Fruit fly (Drosophila melanogaster): ENCODE data around the gene CG13063.

The CG13063 gene

dm6 chr3L:16349686-16350085 lies 43.3 kb downstream of the CG13063 start:
- TF ChIP-seq Hr96 (GFP tag; optimal IDR thresholded peaks at IDR 0.05) = no peak
- TF ChIP-seq tj (GFP tag; optimal IDR thresholded peaks at IDR 0.05) = no peak
- TF ChIP-seq bab1 (GFP tag; optimal IDR thresholded peaks at IDR 0.05) = no peak
- no peak for TF ChIP-seq Mnt (GFP tag; optimal IDR thresholded peaks at IDR 0.05)
- no peak for TF ChIP-seq CG11617 (GFP tag; optimal IDR thresholded peaks at IDR 0.05)
- no peak for TF ChIP-seq CG1620 (GFP tag; optimal IDR thresholded peaks at IDR 0.05)
- no peak for TF ChIP-seq pad (GFP tag; optimal IDR thresholded peaks at IDR 0.05)

dm6 chr3L:16351770-16352429 lies 45.5 kb downstream of the CG13063 start, which contains the start of the genes Golgin104 and Tcs3:
TSS of gene Golgin104 (minus strand) at chr3L:16351951.
TSS of gene Tcs3 (plus strand) at chr3L:16351991.
- TF ChIP-seq bab1 (GFP tag; optimal IDR thresholded peaks at IDR 0.05) = peak; percentile 57
- TF ChIP-seq CG7101 (tag; optimal IDR thresholded peaks at IDR 0.05) = no peak

dm6 chr3L:16354197-16354596 lies 47.8 kb downstream of the CG13063 start, which contains the start of gene Pdh:
TSS of gene Pdh (minus strand) at chr3L:16354297.
- no peak for TF ChIP-seq CG12768 (GFP tag; optimal IDR thresholded peaks at IDR 0.05)
- no peak for TF ChIP-seq CG7045 (GFP tag; optimal IDR thresholded peaks at IDR 0.05)
- TF ChIP-seq Mnt (GFP tag; optimal IDR thresholded peaks at IDR 0.05) = no peak
- no peak for TF ChIP-seq CG11617 (GFP tag; optimal IDR thresholded peaks at IDR 0.05)
- no peak for TF ChIP-seq cnc (optimal IDR thresholded peaks at IDR 0.05)
- TF ChIP-seq CG14711 (tag; optimal IDR thresholded peaks at IDR 0.05) = no peak
- no peak for TF ChIP-seq kay (GFP tag; ENCODE audit: borderline replicate concordance)
- TF ChIP-seq CG33017 (tag; optimal IDR thresholded peaks at IDR 0.05) = no peak
- no peak for TF ChIP-seq CG1620 (GFP tag; optimal IDR thresholded peaks at IDR 0.05)
- TF ChIP-seq Crg-1 (GFP tag; optimal IDR thresholded peaks at IDR 0.05) = no peak
- no peak for TF ChIP-seq cic (GFP tag; optimal IDR thresholded peaks at IDR 0.05)
- TF ChIP-seq bab1 (GFP tag; optimal IDR thresholded peaks at IDR 0.05) = no peak
- TF ChIP-seq ovo (GFP tag; optimal IDR thresholded peaks at IDR 0.05) = no peak
- no peak for TF ChIP-seq Clk (GFP tag; optimal IDR thresholded peaks at IDR 0.05)
- TF ChIP-seq Hr96 (GFP tag; optimal IDR thresholded peaks at IDR 0.05) = no peak
- no peak for TF ChIP-seq pad (GFP tag; optimal IDR thresholded peaks at IDR 0.05)
- TF ChIP-seq tj (GFP tag; optimal IDR thresholded peaks at IDR 0.05) = no peak
- no peak for TF ChIP-seq toe (GFP tag; optimal IDR thresholded peaks at IDR 0.05)

- TF ChIP-seq Hr96 (GFP tag; optimal IDR thresholded peaks at IDR 0.05) (no peak), CG7101 (tag; optimal IDR thresholded peaks at IDR 0.05) (peak; percentile 13), CG14711 (tag; optimal IDR thresholded peaks at IDR 0.05) (no peak), cnc (optimal IDR thresholded peaks at IDR 0.05) (no peak), CG7045 (GFP tag; optimal IDR thresholded peaks at IDR 0.05) (no peak), Crg-1 (GFP tag; optimal IDR thresholded peaks at IDR 0.05) (no peak), pad (GFP tag; optimal IDR thresholded peaks at IDR 0.05) (no peak), Clk (GFP tag; optimal IDR thresholded peaks at IDR 0.05) (no peak), cic (GFP tag; optimal IDR thresholded peaks at IDR 0.05) (no peak), CG12768 (GFP tag; optimal IDR thresholded peaks at IDR 0.05) (peak; percentile 18), toe (GFP tag; optimal IDR thresholded peaks at IDR 0.05) (no peak), CG33017 (tag; optimal IDR thresholded peaks at IDR 0.05) (peak; percentile 7), Mnt (GFP tag; optimal IDR thresholded peaks at IDR 0.05) (peak; percentile 14), CG5204 (GFP tag; optimal IDR thresholded peaks at IDR 0.05) (no peak), CG11617 (GFP tag; optimal IDR thresholded peaks at IDR 0.05) (no peak), tj (GFP tag; optimal IDR thresholded peaks at IDR 0.05) (no peak), kay (GFP tag; ENCODE audit: borderline replicate concordance) (peak; percentile 88), CG1620 (GFP tag; optimal IDR thresholded peaks at IDR 0.05) (no peak), bab1 (GFP tag; optimal IDR thresholded peaks at IDR 0.05) (no peak), ovo (GFP tag; optimal IDR thresholded peaks at IDR 0.05) (no peak)
These were observed 49.9 kb downstream of the CG13063 start for dm6 chr3L:16356171-16356765.
